Fruit fly (Drosophila melanogaster): ENCODE measurements around the gene Cht11.

Cht11 gene

dm6 chrX:6803312-6803794 is 46.0 kb downstream of the Cht11 start, which contains the start of the genes C3G and pod1:
Gene C3G (minus strand): TSS chrX:6803593.
Gene pod1 (plus strand): TSS chrX:6803684.
- no peak for TF ChIP-seq gsb-n (tag; optimal IDR thresholded peaks at IDR 0.05)
- TF ChIP-seq CG17612 (GFP tag; IDR thresholded peaks at IDR 0.05) = no peak
- TF ChIP-seq tin (GFP tag; optimal IDR thresholded peaks at IDR 0.05) = peak; percentile 32
- TF ChIP-seq CG43689 (GFP tag; IDR thresholded peaks at IDR 0.05) = no peak
- no peak for TF ChIP-seq CG10462 (GFP tag; optimal IDR thresholded peaks at IDR 0.05)
- no peak for TF ChIP-seq Gsc (GFP tag; IDR thresholded peaks at IDR 0.05)
- no peak for TF ChIP-seq CG10959 (GFP tag; IDR thresholded peaks at IDR 0.05)
- TF ChIP-seq Opbp (GFP tag; IDR thresholded peaks at IDR 0.05; ENCODE audit: partially characterized antibody) = peak; percentile 99
- peak; percentile 99 for TF ChIP-seq Dref (GFP tag; IDR thresholded peaks at IDR 0.05)
- no peak for TF ChIP-seq CG1024 (GFP tag; IDR thresholded peaks at IDR 0.05)
- TF ChIP-seq CG14441 (GFP tag; IDR thresholded peaks at IDR 0.05) = no peak
- peak; percentile 52 for TF ChIP-seq CG15601 (tag; optimal IDR thresholded peaks at IDR 0.05)
- TF ChIP-seq danr (GFP tag; IDR thresholded peaks at IDR 0.05) = no peak
- no peak for TF ChIP-seq nau (GFP tag; optimal IDR thresholded peaks at IDR 0.05)
- TF ChIP-seq CG4707 (GFP tag; optimal IDR thresholded peaks at IDR 0.05) = no peak
- no peak for TF ChIP-seq CG3163 (GFP tag; optimal IDR thresholded peaks at IDR 0.05)
- TF ChIP-seq CG15073 (GFP tag; optimal IDR thresholded peaks at IDR 0.05) = no peak
- TF ChIP-seq bigmax (GFP tag; optimal IDR thresholded peaks at IDR 0.05) = no peak
- no peak for TF ChIP-seq CG6175 (GFP tag; IDR thresholded peaks at IDR 0.05)
- no peak for TF ChIP-seq Asciz (GFP tag; optimal IDR thresholded peaks at IDR 0.05)
- TF ChIP-seq ATbp (GFP tag; optimal IDR thresholded peaks at IDR 0.05) = no peak
- no peak for TF ChIP-seq CG9609 (GFP tag; optimal IDR thresholded peaks at IDR 0.05)
- no peak for TF ChIP-seq CrebB (tag; optimal IDR thresholded peaks at IDR 0.05)
- TF ChIP-seq zfh1 (GFP tag; IDR thresholded peaks at IDR 0.05) = 0 out of 3 replicates have a peak, but pooled peaks have one; percentile 40
- no peak for TF ChIP-seq gcm (GFP tag; optimal IDR thresholded peaks at IDR 0.05)
- TF ChIP-seq otp (GFP tag; IDR thresholded peaks at IDR 0.05) = no peak
- no peak for TF ChIP-seq jing (GFP tag; optimal IDR thresholded peaks at IDR 0.05)
- peak; percentile 41 for TF ChIP-seq stwl (tag; optimal IDR thresholded peaks at IDR 0.05)
- peak; percentile 42 for TF ChIP-seq jumu (GFP tag; optimal IDR thresholded peaks at IDR 0.05)
- TF ChIP-seq zf30C (GFP tag; optimal IDR thresholded peaks at IDR 0.05) = no peak
- peak; percentile 54; the same call in 2 of the 3 replicates for TF ChIP-seq CG11560 (tag; IDR thresholded peaks at IDR 0.05)
- TF ChIP-seq Fer3 (tag; optimal IDR thresholded peaks at IDR 0.05) = no peak
- TF ChIP-seq CG4854 (GFP tag; optimal IDR thresholded peaks at IDR 0.05) = peak; percentile 27
- no peak for TF ChIP-seq CG7839 (tag; optimal IDR thresholded peaks at IDR 0.05)
- no peak for TF ChIP-seq CG14014 (GFP tag; IDR thresholded peaks at IDR 0.05)
- TF ChIP-seq TFAM (GFP tag; optimal IDR thresholded peaks at IDR 0.05) = no peak
- peak; percentile 62; the same call in 1 of the 2 replicates for TF ChIP-seq NFAT (GFP tag; IDR thresholded peaks at IDR 0.05)
- peak; percentile 45 for TF ChIP-seq ftz-f1 (GFP tag; optimal IDR thresholded peaks at IDR 0.05)
- TF ChIP-seq zen2 (GFP tag; IDR thresholded peaks at IDR 0.05; ENCODE audit: partially characterized antibody) = peak; percentile 96
- peak; percentile 7 for TF ChIP-seq scrt (GFP tag; optimal IDR thresholded peaks at IDR 0.05)
- TF ChIP-seq disco-r (GFP tag; optimal IDR thresholded peaks at IDR 0.05) = no peak
- no peak for TF ChIP-seq CG2889 (GFP tag; IDR thresholded peaks at IDR 0.05)
- TF ChIP-seq B-H2 (GFP tag; optimal IDR thresholded peaks at IDR 0.05) = peak; percentile 48
- TF ChIP-seq CG3065 (GFP tag; optimal IDR thresholded peaks at IDR 0.05) = no peak
- TF ChIP-seq Mad (GFP tag; optimal IDR thresholded peaks at IDR 0.05) = peak; percentile 21
- no peak for TF ChIP-seq sima (GFP tag; optimal IDR thresholded peaks at IDR 0.05)
- TF ChIP-seq HLH3B (GFP tag; IDR thresholded peaks at IDR 0.05) = no peak
- TF ChIP-seq croc (GFP tag; conservative IDR thresholded peaks at IDR 0.05) = no peak
- no peak for TF ChIP-seq fd96Cb (tag; optimal IDR thresholded peaks at IDR 0.05)
- TF ChIP-seq Chrac-16 (GFP tag; optimal IDR thresholded peaks at IDR 0.05) = peak; percentile 31
- peak; percentile 29 for TF ChIP-seq CG30020 (tag; optimal IDR thresholded peaks at IDR 0.05)
- TF ChIP-seq nerfin-2 (GFP tag; IDR thresholded peaks at IDR 0.05; ENCODE audit: partially characterized antibody) = peak; percentile 96
